Worm (Caenorhabditis elegans): Measurements from ENCODE around the gene lap-2.

ce11 chrV:13009843-13010242 is 33.7 kb upstream of the lap-2 start:
- TF ChIP-seq hlh-15 (tag; optimal IDR thresholded peaks at IDR 0.05) = no peak
- no peak for TF ChIP-seq sdc-2 (tag; optimal IDR thresholded peaks at IDR 0.05)
- TF ChIP-seq ref-2 (tag; optimal IDR thresholded peaks at IDR 0.05) = no peak
- no peak for TF ChIP-seq fkh-10 (GFP tag; optimal IDR thresholded peaks at IDR 0.05)
- TF ChIP-seq F13H6.1 (tag; optimal IDR thresholded peaks at IDR 0.05) = no peak
- TF ChIP-seq elt-2 (tag; optimal IDR thresholded peaks at IDR 0.05) = no peak
- no peak for TF ChIP-seq ama-1 (optimal IDR thresholded peaks at IDR 0.05)
- no peak for TF ChIP-seq pros-1 (tag; optimal IDR thresholded peaks at IDR 0.05)
- no peak for TF ChIP-seq K02D7.2 (tag; optimal IDR thresholded peaks at IDR 0.05)

Data from whole organism, late embryonic.